Worm (Caenorhabditis elegans): Measurements from ENCODE around the gene F07C3.3.

Gene F07C3.3

ce11 chrV:9272624-9273023, 40.4 kb upstream of the F07C3.3 start:
- TF ChIP-seq elt-1 (tag; optimal IDR thresholded peaks at IDR 0.05; ENCODE audit: borderline replicate concordance, insufficient read depth): no peak
- no peak for TF ChIP-seq nhr-2 (tag; optimal IDR thresholded peaks at IDR 0.05)
- TF ChIP-seq ceh-83 (GFP tag; optimal IDR thresholded peaks at IDR 0.05): no peak
- TF ChIP-seq pha-4 (tag; optimal IDR thresholded peaks at IDR 0.05): no peak

ce11 chrV:9271835-9272234, 39.6 kb upstream of the F07C3.3 start:
- TF ChIP-seq sptf-1 (tag; optimal IDR thresholded peaks at IDR 0.05): no peak

ce11 chrV:9270442-9270841, 38.2 kb upstream of the F07C3.3 start:
- TF ChIP-seq tbx-8 (GFP tag; optimal IDR thresholded peaks at IDR 0.05) (no peak), ceh-39 (tag; optimal IDR thresholded peaks at IDR 0.05) (no peak), unc-120 (tag; optimal IDR thresholded peaks at IDR 0.05; ENCODE audit: poor library complexity, severe bottlenecking) (no peak)

ce11 chrV:9268202-9268601, 36.0 kb upstream of the F07C3.3 start:
- no peak for TF ChIP-seq unc-39 (tag; optimal IDR thresholded peaks at IDR 0.05)
- no peak for TF ChIP-seq nhr-2 (tag; optimal IDR thresholded peaks at IDR 0.05)
- TF ChIP-seq bed-3 (GFP tag; optimal IDR thresholded peaks at IDR 0.05): no peak
- TF ChIP-seq ceh-43 (GFP tag; optimal IDR thresholded peaks at IDR 0.05): no peak
- TF ChIP-seq drap-1 (GFP tag; optimal IDR thresholded peaks at IDR 0.05): no peak
- TF ChIP-seq elt-3 (tag; optimal IDR thresholded peaks at IDR 0.05): no peak

- TF ChIP-seq ceh-39 (tag; optimal IDR thresholded peaks at IDR 0.05): no peak
- no peak for TF ChIP-seq elt-1 (tag; optimal IDR thresholded peaks at IDR 0.05; ENCODE audit: borderline replicate concordance, insufficient read depth)
- TF ChIP-seq nhr-28 (tag; optimal IDR thresholded peaks at IDR 0.05): no peak
- TF ChIP-seq sptf-1 (tag; optimal IDR thresholded peaks at IDR 0.05): no peak
- TF ChIP-seq tbx-8 (GFP tag; optimal IDR thresholded peaks at IDR 0.05): no peak
- no peak for TF ChIP-seq elt-3 (tag; optimal IDR thresholded peaks at IDR 0.05)
- no peak for TF ChIP-seq hlh-1 (tag; optimal IDR thresholded peaks at IDR 0.05)
- TF ChIP-seq zip-8 (tag; optimal IDR thresholded peaks at IDR 0.05): no peak
- TF ChIP-seq nhr-237 (tag; optimal IDR thresholded peaks at IDR 0.05): no peak
These were observed 34.2 kb upstream of the F07C3.3 start, which contains the start of gene slc-17.7 for ce11 chrV:9266399-9266798. Gene slc-17.7, minus strand, starts transcription at chrV:9266499.

ce11 chrV:9262708-9263107, 30.5 kb upstream of the F07C3.3 start:
- TF ChIP-seq mab-5 (tag; optimal IDR thresholded peaks at IDR 0.05): no peak
- TF ChIP-seq hlh-1 (tag; optimal IDR thresholded peaks at IDR 0.05): no peak
- no peak for TF ChIP-seq ces-1 (GFP tag; optimal IDR thresholded peaks at IDR 0.05)
- TF ChIP-seq nhr-2 (tag; optimal IDR thresholded peaks at IDR 0.05): no peak
- TF ChIP-seq mls-2 (tag; optimal IDR thresholded peaks at IDR 0.05): no peak
- no peak for TF ChIP-seq zip-8 (tag; optimal IDR thresholded peaks at IDR 0.05)
- no peak for TF ChIP-seq unc-120 (tag; optimal IDR thresholded peaks at IDR 0.05; ENCODE audit: poor library complexity, severe bottlenecking)
- no peak for TF ChIP-seq tbx-8 (GFP tag; optimal IDR thresholded peaks at IDR 0.05)

ce11 chrV:9261492-9261891, 29.3 kb upstream of the F07C3.3 start, which contains the start of gene nhr-36:
Gene nhr-36, minus strand, starts transcription at chrV:9261592.
- TF ChIP-seq sptf-1 (tag; optimal IDR thresholded peaks at IDR 0.05): no peak
- TF ChIP-seq sem-2 (GFP tag; optimal IDR thresholded peaks at IDR 0.05): no peak
- TF ChIP-seq lsy-2 (tag; optimal IDR thresholded peaks at IDR 0.05): no peak
- no peak for TF ChIP-seq ces-1 (GFP tag; optimal IDR thresholded peaks at IDR 0.05)
- TF ChIP-seq M03D4.4 (tag; optimal IDR thresholded peaks at IDR 0.05): no peak
- no peak for TF ChIP-seq hlh-1 (tag; optimal IDR thresholded peaks at IDR 0.05)
- TF ChIP-seq nhr-28 (tag; optimal IDR thresholded peaks at IDR 0.05): no peak
- TF ChIP-seq snpc-4 (tag; optimal IDR thresholded peaks at IDR 0.05): no peak
- TF ChIP-seq nhr-2 (tag; optimal IDR thresholded peaks at IDR 0.05): no peak
- TF ChIP-seq mls-2 (tag; optimal IDR thresholded peaks at IDR 0.05): no peak

- TF ChIP-seq mep-1 (tag; optimal IDR thresholded peaks at IDR 0.05): no peak
- TF ChIP-seq elt-3 (tag; optimal IDR thresholded peaks at IDR 0.05): no peak
- no peak for TF ChIP-seq mab-5 (tag; optimal IDR thresholded peaks at IDR 0.05)
- TF ChIP-seq drap-1 (GFP tag; optimal IDR thresholded peaks at IDR 0.05): no peak
- no peak for TF ChIP-seq blmp-1 (tag; optimal IDR thresholded peaks at IDR 0.05)
- TF ChIP-seq ztf-11 (tag; optimal IDR thresholded peaks at IDR 0.05): no peak
These were observed 28.2 kb upstream of the F07C3.3 start for ce11 chrV:9260411-9260810.
